Worm (Caenorhabditis elegans) whole organism, midembryonic: ENCODE data around the gene rab-3.

Experiments used
- T22C8.4 ChIP-seq: fragments of 200-800 bp; sonication (Bioruptor generic); IDR thresholded peaks from 2 replicates; pipeline ENCODE4 v1.3.6; 2022; ENCODE audit warnings: missing genetic modification characterization, missing compliant biosample characterization
- cog-1 ChIP-seq: sonication (generic microtip); optimal IDR thresholded peaks from 2 replicates; lab custom pipeline; 2016; ENCODE audit warnings: missing genetic modification characterization, missing compliant biosample characterization
- flt-1 ChIP-seq: fragments of 200-800 bp; sonication (Bioruptor generic); IDR thresholded peaks from 2 replicates; pipeline ENCODE4 v1.3.6; 2022; ENCODE audit warnings: missing genetic modification characterization, missing compliant biosample characterization
- klf-2 ChIP-seq: fragments of 200-800 bp; sonication (Bioruptor generic); conservative IDR thresholded peaks from 2 replicates; pipeline ENCODE4 v1.3.6; 2022; ENCODE audit warnings: missing genetic modification reagents, missing genetic modification characterization, missing compliant biosample characterization
- med-1 ChIP-seq: sonication (generic microtip); optimal IDR thresholded peaks from 2 replicates; lab custom pipeline; 2017; ENCODE audit warnings: missing genetic modification characterization, mild to moderate bottlenecking, missing compliant biosample characterization, antibody characterized with exemption, missing genetic modification reagents; ENCODE audit not compliant: insufficient read depth
- ref-1 ChIP-seq: fragments of 200-800 bp; sonication (Bioruptor generic); conservative IDR thresholded peaks from 2 replicates; pipeline ENCODE4 v1.3.6; 2022; ENCODE audit warnings: missing genetic modification reagents, missing genetic modification characterization, missing compliant biosample characterization
- tab-1 ChIP-seq: fragments of 200-800 bp; sonication (Bioruptor generic); IDR thresholded peaks from 2 replicates; pipeline ENCODE4 v1.3.6; 2022; ENCODE audit warnings: missing genetic modification characterization, missing compliant biosample characterization
- ztf-23 ChIP-seq: fragments of 200-800 bp; sonication (Bioruptor generic); IDR thresholded peaks from 2 replicates; pipeline ENCODE4 v1.3.6; 2022; ENCODE audit warnings: missing genetic modification reagents, missing genetic modification characterization, missing compliant biosample characterization
- ztf-29 ChIP-seq: fragments of 200-800 bp; sonication (Bioruptor generic); IDR thresholded peaks from 2 replicates; pipeline ENCODE4 v1.3.6; 2022; ENCODE audit warnings: missing genetic modification reagents, missing genetic modification characterization, missing compliant biosample characterization

Gene rab-3

ce11 chrII:5751353-5751752, 23.7 kb upstream of the rab-3 start:
- TF ChIP-seq flt-1 (GFP tag; lab: Robert Waterston, UW) = no peak
- TF ChIP-seq med-1 (GFP tag; lab: Kevin White, UChicago) = no peak
- TF ChIP-seq ztf-29 (GFP tag; lab: Robert Waterston, UW) = no peak
- no peak for TF ChIP-seq T22C8.4 (GFP tag; lab: Robert Waterston, UW)
- no peak for TF ChIP-seq ztf-23 (GFP tag; lab: Robert Waterston, UW)
- TF ChIP-seq cog-1 (tag; lab: Kevin White, UChicago) = no peak
- TF ChIP-seq tab-1 (GFP tag; lab: Robert Waterston, UW) = no peak
- TF ChIP-seq ref-1 (GFP tag; lab: Robert Waterston, UW) = no peak
- no peak for TF ChIP-seq klf-2 (GFP tag; lab: Robert Waterston, UW)

- no peak for TF ChIP-seq ztf-23 (GFP tag; lab: Robert Waterston, UW)
- no peak for TF ChIP-seq tab-1 (GFP tag; lab: Robert Waterston, UW)
- no peak for TF ChIP-seq med-1 (GFP tag; lab: Kevin White, UChicago)
- no peak for TF ChIP-seq cog-1 (tag; lab: Kevin White, UChicago)
- TF ChIP-seq ztf-29 (GFP tag; lab: Robert Waterston, UW) = no peak
- TF ChIP-seq klf-2 (GFP tag; lab: Robert Waterston, UW) = no peak
Measured at ce11 chrII:5749733-5750238, 22.1 kb upstream of the rab-3 start, which contains the start of gene ifb-2. Gene ifb-2, plus strand, starts transcription at chrII:5750188.

- no peak for TF ChIP-seq cog-1 (tag; lab: Kevin White, UChicago)
- TF ChIP-seq ztf-29 (GFP tag; lab: Robert Waterston, UW) = no peak
- no peak for TF ChIP-seq med-1 (GFP tag; lab: Kevin White, UChicago)
- no peak for TF ChIP-seq flt-1 (GFP tag; lab: Robert Waterston, UW)
- no peak for TF ChIP-seq ref-1 (GFP tag; lab: Robert Waterston, UW)
- no peak for TF ChIP-seq ztf-23 (GFP tag; lab: Robert Waterston, UW)
- no peak for TF ChIP-seq klf-2 (GFP tag; lab: Robert Waterston, UW)
- TF ChIP-seq T22C8.4 (GFP tag; lab: Robert Waterston, UW) = no peak
- TF ChIP-seq tab-1 (GFP tag; lab: Robert Waterston, UW) = no peak
Measured at ce11 chrII:5748395-5748794, 20.7 kb upstream of the rab-3 start.

- no peak for TF ChIP-seq med-1 (GFP tag; lab: Kevin White, UChicago)
- no peak for TF ChIP-seq cog-1 (tag; lab: Kevin White, UChicago)
- TF ChIP-seq T22C8.4 (GFP tag; lab: Robert Waterston, UW) = no peak
- no peak for TF ChIP-seq tab-1 (GFP tag; lab: Robert Waterston, UW)
- no peak for TF ChIP-seq klf-2 (GFP tag; lab: Robert Waterston, UW)
- no peak for TF ChIP-seq ztf-29 (GFP tag; lab: Robert Waterston, UW)
- TF ChIP-seq ref-1 (GFP tag; lab: Robert Waterston, UW) = no peak
- TF ChIP-seq flt-1 (GFP tag; lab: Robert Waterston, UW) = no peak
- no peak for TF ChIP-seq ztf-23 (GFP tag; lab: Robert Waterston, UW)
Measured at ce11 chrII:5747312-5747711, 19.7 kb upstream of the rab-3 start.

- TF ChIP-seq ztf-29 (GFP tag; lab: Robert Waterston, UW) (no peak), med-1 (GFP tag; lab: Kevin White, UChicago) (no peak), cog-1 (tag; lab: Kevin White, UChicago) (no peak), T22C8.4 (GFP tag; lab: Robert Waterston, UW) (no peak), ztf-23 (GFP tag; lab: Robert Waterston, UW) (no peak), ref-1 (GFP tag; lab: Robert Waterston, UW) (no peak), tab-1 (GFP tag; lab: Robert Waterston, UW) (no peak)
Measured at ce11 chrII:5745088-5745487, 17.4 kb upstream of the rab-3 start, which contains the start of gene F10C1.9. Gene F10C1.9, minus strand, starts transcription at chrII:5745284.

ce11 chrII:5744342-5744741, 16.7 kb upstream of the rab-3 start:
- TF ChIP-seq klf-2 (GFP tag; lab: Robert Waterston, UW) = no peak
- no peak for TF ChIP-seq flt-1 (GFP tag; lab: Robert Waterston, UW)
- no peak for TF ChIP-seq T22C8.4 (GFP tag; lab: Robert Waterston, UW)
- no peak for TF ChIP-seq ztf-29 (GFP tag; lab: Robert Waterston, UW)
- TF ChIP-seq ref-1 (GFP tag; lab: Robert Waterston, UW) = no peak
- no peak for TF ChIP-seq ztf-23 (GFP tag; lab: Robert Waterston, UW)
- no peak for TF ChIP-seq med-1 (GFP tag; lab: Kevin White, UChicago)
- no peak for TF ChIP-seq tab-1 (GFP tag; lab: Robert Waterston, UW)
- TF ChIP-seq cog-1 (tag; lab: Kevin White, UChicago) = no peak

- TF ChIP-seq cog-1 (tag; lab: Kevin White, UChicago) = no peak
- no peak for TF ChIP-seq flt-1 (GFP tag; lab: Robert Waterston, UW)
- TF ChIP-seq T22C8.4 (GFP tag; lab: Robert Waterston, UW) = no peak
- TF ChIP-seq ztf-29 (GFP tag; lab: Robert Waterston, UW) = no peak
- TF ChIP-seq ztf-23 (GFP tag; lab: Robert Waterston, UW) = no peak
- no peak for TF ChIP-seq klf-2 (GFP tag; lab: Robert Waterston, UW)
- TF ChIP-seq ref-1 (GFP tag; lab: Robert Waterston, UW) = no peak
- no peak for TF ChIP-seq tab-1 (GFP tag; lab: Robert Waterston, UW)
- no peak for TF ChIP-seq med-1 (GFP tag; lab: Kevin White, UChicago)
Measured at ce11 chrII:5742767-5743166, 15.1 kb upstream of the rab-3 start.

- TF ChIP-seq tab-1 (GFP tag; lab: Robert Waterston, UW) (no peak), ztf-23 (GFP tag; lab: Robert Waterston, UW) (no peak), ztf-29 (GFP tag; lab: Robert Waterston, UW) (no peak), ref-1 (GFP tag; lab: Robert Waterston, UW) (no peak), cog-1 (tag; lab: Kevin White, UChicago) (no peak), klf-2 (GFP tag; lab: Robert Waterston, UW) (no peak), T22C8.4 (GFP tag; lab: Robert Waterston, UW) (no peak), flt-1 (GFP tag; lab: Robert Waterston, UW) (no peak), med-1 (GFP tag; lab: Kevin White, UChicago) (no peak)
Measured at ce11 chrII:5738795-5739194, 11.1 kb upstream of the rab-3 start, which contains the start of gene hlh-14. Gene hlh-14, minus strand, starts transcription at chrII:5738895.
